Fruit fly (Drosophila melanogaster): Measurements from ENCODE around the gene Pc.

- TF ChIP-seq Hr96 (GFP tag; optimal IDR thresholded peaks at IDR 0.05), result no peak
- TF ChIP-seq toe (GFP tag; optimal IDR thresholded peaks at IDR 0.05), result no peak
- no peak for TF ChIP-seq kay (GFP tag; ENCODE audit: borderline replicate concordance)
- TF ChIP-seq ovo (GFP tag; optimal IDR thresholded peaks at IDR 0.05), result no peak
- no peak for TF ChIP-seq cnc (optimal IDR thresholded peaks at IDR 0.05)
- no peak for TF ChIP-seq CG7101 (tag; optimal IDR thresholded peaks at IDR 0.05)
- no peak for TF ChIP-seq CG7045 (GFP tag; optimal IDR thresholded peaks at IDR 0.05)
- TF ChIP-seq Clk (GFP tag; optimal IDR thresholded peaks at IDR 0.05), result no peak
- no peak for TF ChIP-seq CG14711 (tag; optimal IDR thresholded peaks at IDR 0.05)
- no peak for TF ChIP-seq cic (GFP tag; optimal IDR thresholded peaks at IDR 0.05)
- no peak for TF ChIP-seq tj (GFP tag; optimal IDR thresholded peaks at IDR 0.05)
- TF ChIP-seq CG5204 (GFP tag; optimal IDR thresholded peaks at IDR 0.05), result no peak
Observed at dm6 chr3L:21257731-21258130, 60.1 kb downstream of the Pc start, which contains the start of gene CG43218.
